Worm (Caenorhabditis elegans): ENCODE data around the gene rsp-2.

The rsp-2 gene

ce11 chrII:11473525-11474181 is 20.9 kb upstream of the rsp-2 start, which contains the start of the genes metl-1 and W02B12.11 (continued):
- TF ChIP-seq ZK185.1 (tag; optimal IDR thresholded peaks at IDR 0.05; ENCODE audit: poor library complexity, severe bottlenecking): peak; percentile 69
- no peak for TF ChIP-seq mes-4 (tag; optimal IDR thresholded peaks at IDR 0.05)
- TF ChIP-seq him-1 (tag; optimal IDR thresholded peaks at IDR 0.05): no peak
- no peak for TF ChIP-seq efl-1 (GFP tag; optimal IDR thresholded peaks at IDR 0.05)
- TF ChIP-seq zfh-2 (GFP tag; conservative IDR thresholded peaks at IDR 0.05): peak; percentile 69; the same call in 1 of the 2 replicates
- peak; percentile 92 for TF ChIP-seq madf-3 (GFP tag; IDR thresholded peaks at IDR 0.05)
- TF ChIP-seq F39B2.1 (GFP tag; IDR thresholded peaks at IDR 0.05): no peak
- TF ChIP-seq Y67H2A.10 (GFP tag; conservative IDR thresholded peaks at IDR 0.05): no peak
- TF ChIP-seq dpl-1 (GFP tag; optimal IDR thresholded peaks at IDR 0.05): peak; percentile 29
- peak in 1 of 2 experiments; percentile 57 for TF ChIP-seq let-607 (tag; optimal IDR thresholded peaks at IDR 0.05)
- TF ChIP-seq T26A5.8 (tag; optimal IDR thresholded peaks at IDR 0.05): no peak
- peak; percentile 90 for TF ChIP-seq pbrm-1 (GFP tag; IDR thresholded peaks at IDR 0.05)
- peak; percentile 44 for TF ChIP-seq ztf-26 (tag; optimal IDR thresholded peaks at IDR 0.05)
- peak; percentile 33 for TF ChIP-seq die-1 (tag; optimal IDR thresholded peaks at IDR 0.05)
- TF ChIP-seq ceh-58 (GFP tag; IDR thresholded peaks at IDR 0.05): no peak
- TF ChIP-seq hsf-1 (GFP tag; IDR thresholded peaks at IDR 0.05): peak; percentile 79
- no peak for TF ChIP-seq nhr-120 (GFP tag; IDR thresholded peaks at IDR 0.05)
- peak; percentile 80 for TF ChIP-seq D2030.7 (GFP tag; IDR thresholded peaks at IDR 0.05)
- TF ChIP-seq cebp-1 (GFP tag; IDR thresholded peaks at IDR 0.05): 0 out of 2 replicates have a peak, but pooled peaks have one; percentile 13
- TF ChIP-seq cebp-1 (tag; optimal IDR thresholded peaks at IDR 0.05): peak; percentile 82
- peak; percentile 83 for TF ChIP-seq K11D2.4 (GFP tag; IDR thresholded peaks at IDR 0.05)
- TF ChIP-seq attf-6 (GFP tag; IDR thresholded peaks at IDR 0.05): no peak
- TF ChIP-seq hmg-1.2 (GFP tag; IDR thresholded peaks at IDR 0.05): peak; percentile 92
- no peak for TF ChIP-seq let-526 (GFP tag; IDR thresholded peaks at IDR 0.05)
- TF ChIP-seq B0261.1 (tag; optimal IDR thresholded peaks at IDR 0.05): peak; percentile 3
- peak; percentile 35; the same call in 1 of the 2 replicates for TF ChIP-seq ceh-91 (GFP tag; IDR thresholded peaks at IDR 0.05)
- TF ChIP-seq F57C9.4 (tag; optimal IDR thresholded peaks at IDR 0.05): no peak
- peak; percentile 85 for TF ChIP-seq B0336.3 (GFP tag; IDR thresholded peaks at IDR 0.05)
- peak; percentile 50 for TF ChIP-seq madf-10 (tag; optimal IDR thresholded peaks at IDR 0.05)
- peak; percentile 23 for TF ChIP-seq K12H6.12 (tag; optimal IDR thresholded peaks at IDR 0.05)
- peak in 2 of 3 experiments; percentile 53 to 82 for TF ChIP-seq lin-35 (GFP tag; optimal IDR thresholded peaks at IDR 0.05)
- peak; percentile 74 for TF ChIP-seq tlf-1 (GFP tag; optimal IDR thresholded peaks at IDR 0.05)
- TF ChIP-seq pha-4 (tag; optimal IDR thresholded peaks at IDR 0.05): no peak
- TF ChIP-seq nfya-1 (tag; optimal IDR thresholded peaks at IDR 0.05; ENCODE audit: borderline replicate concordance, insufficient read depth): no peak
- TF ChIP-seq rec-8 (tag; optimal IDR thresholded peaks at IDR 0.05): peak in 1 of 2 experiments; percentile 28
- peak; percentile 72; the same call in 1 of the 2 replicates for TF ChIP-seq Y56A3A.18 (GFP tag; IDR thresholded peaks at IDR 0.05)
- peak; percentile 99 for TF ChIP-seq ztf-18 (tag; optimal IDR thresholded peaks at IDR 0.05)
- TF ChIP-seq dpff-1 (tag; optimal IDR thresholded peaks at IDR 0.05): no peak
- peak; percentile 78 for TF ChIP-seq attf-5 (GFP tag; optimal IDR thresholded peaks at IDR 0.05)
- no peak for TF ChIP-seq aptf-2 (GFP tag; conservative IDR thresholded peaks at IDR 0.05)
- no peak for TF ChIP-seq ama-1 (optimal IDR thresholded peaks at IDR 0.05)
- TF ChIP-seq ama-1 (GFP tag; optimal IDR thresholded peaks at IDR 0.05): no peak
- no peak for TF ChIP-seq Y53F4B.3 (GFP tag; IDR thresholded peaks at IDR 0.05)
- no peak for TF ChIP-seq akir-1 (GFP tag; optimal IDR thresholded peaks at IDR 0.05)
- TF ChIP-seq C17E4.6 (GFP tag; IDR thresholded peaks at IDR 0.05): peak; percentile 67; the same call in 1 of the 2 replicates
- TF ChIP-seq lin-26 (GFP tag; IDR thresholded peaks at IDR 0.05): peak; percentile 59; the same call in 1 of the 2 replicates
- TF ChIP-seq lin-54 (GFP tag; optimal IDR thresholded peaks at IDR 0.05): peak; percentile 87
- peak; percentile 87 for TF ChIP-seq nfyb-1 (GFP tag; IDR thresholded peaks at IDR 0.05)
